Fruit fly (Drosophila melanogaster) whole organism, embryonic: ENCODE data around the gene CG42488.

Source experiments
- ATbp ChIP-seq: fragments of 200-800 bp; sonication (Bioruptor generic); optimal IDR thresholded peaks from 2 replicates; lab custom pipeline; 2017; ENCODE audit warnings: missing biosample characterization, mild to moderate bottlenecking, missing genetic modification characterization, missing genetic modification reagents
- Blimp-1 ChIP-seq: fragments of 200-800 bp; sonication (Bioruptor generic); optimal IDR thresholded peaks from 3 replicates; lab custom pipeline; 2018; ENCODE audit warnings: missing biosample characterization, missing genetic modification characterization, mild to moderate bottlenecking, moderate library complexity, missing genetic modification reagents
- CG1024 ChIP-seq: fragments of 200-800 bp; sonication (Bioruptor generic); IDR thresholded peaks from 2 replicates; pipeline ENCODE4 v1.3.6; 2022; ENCODE audit warnings: missing biosample characterization, missing genetic modification characterization
- CG10431 ChIP-seq: fragments of 200-800 bp; sonication (Bioruptor generic); optimal IDR thresholded peaks from 3 replicates; lab custom pipeline; 2018; ENCODE audit warnings: missing biosample characterization, mild to moderate bottlenecking, missing genetic modification characterization
- CG10959 ChIP-seq: fragments of 200-800 bp; sonication (Bioruptor generic); IDR thresholded peaks from 2 replicates; pipeline ENCODE4 v1.3.6; 2022; ENCODE audit warnings: missing biosample characterization, missing genetic modification characterization
- CG12219 ChIP-seq: fragments of 200-800 bp; sonication (Bioruptor generic); optimal IDR thresholded peaks from 3 replicates; lab custom pipeline; 2018; ENCODE audit warnings: missing biosample characterization, mild to moderate bottlenecking, missing genetic modification characterization
- CG12391 ChIP-seq: fragments of 200-800 bp; sonication (Bioruptor generic); optimal IDR thresholded peaks from 3 replicates; lab custom pipeline; 2018; ENCODE audit warnings: missing biosample characterization, mild to moderate bottlenecking, missing genetic modification characterization, moderate library complexity
- CG1602 ChIP-seq: fragments of 200-800 bp; sonication (Bioruptor generic); optimal IDR thresholded peaks from 3 replicates; lab custom pipeline; 2016; ENCODE audit warnings: missing biosample characterization, missing genetic modification characterization
- CG1603 ChIP-seq: fragments of 200-800 bp; sonication (Bioruptor generic); optimal IDR thresholded peaks from 2 replicates; lab custom pipeline; 2019; ENCODE audit warnings: missing biosample characterization, mild to moderate bottlenecking, missing genetic modification characterization, moderate library complexity
- CG18262 ChIP-seq: fragments of 200-800 bp; optimal IDR thresholded peaks from 3 replicates; lab custom pipeline; 2019; ENCODE audit warnings: missing biosample characterization, mild to moderate bottlenecking, missing genetic modification characterization, moderate library complexity
- CG2199 ChIP-seq: fragments of 200-800 bp; sonication (Bioruptor generic); IDR thresholded peaks from 3 replicates; pipeline ENCODE4 v1.3.6; 2022; ENCODE audit warnings: missing biosample characterization, missing genetic modification characterization
- CG2875 ChIP-seq: fragments of 200-800 bp; sonication (Bioruptor generic); optimal IDR thresholded peaks from 2 replicates; lab custom pipeline; 2017; ENCODE audit warnings: missing biosample characterization, mild to moderate bottlenecking, missing genetic modification characterization, missing genetic modification reagents
- CG4360 ChIP-seq: fragments of 200-800 bp; sonication (Bioruptor generic); IDR thresholded peaks from 2 replicates; pipeline ENCODE4 v1.3.6; 2022; ENCODE audit warnings: missing biosample characterization, missing genetic modification characterization
- CG4707 ChIP-seq: fragments of 200-800 bp; sonication (Bioruptor generic); optimal IDR thresholded peaks from 2 replicates; lab custom pipeline; 2018; ENCODE audit warnings: missing biosample characterization, mild to moderate bottlenecking, missing genetic modification characterization, moderate library complexity
- Eip74EF ChIP-seq, 2 experiments: fragments of 200-800 bp in 1 of 2; fragments of >200 bp in 1 of 2; sonication (Bioruptor generic) in 1 of 2; optimal IDR thresholded peaks; 2 replicates each; lab custom pipeline; 2017 to 2019; ENCODE audit warnings: missing biosample characterization in 2 of 2, missing genetic modification characterization in 2 of 2, mild to moderate bottlenecking in 1 of 2, moderate library complexity in 1 of 2
- Ets65A ChIP-seq: fragments of 200-800 bp; sonication (Bioruptor generic); peaks from one replicate; lab custom pipeline; 2016; ENCODE audit warnings: missing biosample characterization, missing genetic modification characterization
- HLH4C ChIP-seq: fragments of 200-800 bp; sonication (Bioruptor generic); IDR thresholded peaks from 3 replicates; pipeline ENCODE4 v1.3.6; 2022; ENCODE audit warnings: missing biosample characterization, missing genetic modification characterization; ENCODE audit not compliant: partially characterized antibody
- Hand ChIP-seq: fragments of 200-800 bp; sonication (Bioruptor generic); optimal IDR thresholded peaks from 2 replicates; lab custom pipeline; 2017; ENCODE audit warnings: mild to moderate bottlenecking, missing biosample characterization, missing genetic modification reagents, missing genetic modification characterization
- Kr ChIP-seq: fragments of 200-800 bp; sonication (Bioruptor generic); optimal IDR thresholded peaks from 2 replicates; lab custom pipeline; 2017; ENCODE audit warnings: missing biosample characterization, mild to moderate bottlenecking, missing genetic modification characterization
- Mad ChIP-seq: fragments of 200-800 bp; sonication (Bioruptor generic); optimal IDR thresholded peaks from 2 replicates; lab custom pipeline; 2016; ENCODE audit warnings: missing biosample characterization, missing genetic modification characterization
- Max ChIP-seq: fragments of 200-800 bp; sonication (Bioruptor generic); optimal IDR thresholded peaks from 2 replicates; lab custom pipeline; 2016; ENCODE audit warnings: missing biosample characterization, mild to moderate bottlenecking, missing genetic modification characterization
- Med ChIP-seq: fragments of 200-800 bp; sonication (Bioruptor generic); peaks from one replicate; lab custom pipeline; 2016; ENCODE audit warnings: missing biosample characterization, missing genetic modification characterization, mild to moderate bottlenecking, inconsistent platforms, moderate library complexity
- Mes4 ChIP-seq: fragments of 200-800 bp; sonication (Bioruptor generic); optimal IDR thresholded peaks from 2 replicates; lab custom pipeline; 2016; ENCODE audit warnings: missing biosample characterization, missing genetic modification characterization
- Mrtf ChIP-seq: fragments of 200-800 bp; sonication (Bioruptor generic); IDR thresholded peaks from 3 replicates; pipeline ENCODE4 v1.3.6; 2022; ENCODE audit warnings: missing biosample characterization, missing genetic modification characterization
- NFAT ChIP-seq: fragments of 200-800 bp; sonication (Bioruptor generic); IDR thresholded peaks from 2 replicates; pipeline ENCODE4 v1.3.6; 2022; ENCODE audit warnings: missing biosample characterization, missing genetic modification characterization
- Rfx ChIP-seq: fragments of 200-800 bp; sonication (Bioruptor generic); IDR thresholded peaks from 2 replicates; pipeline ENCODE4 v1.3.6; 2022; ENCODE audit warnings: missing biosample characterization, missing genetic modification characterization
- Sox102F ChIP-seq: fragments of 200-800 bp; sonication (Bioruptor generic); optimal IDR thresholded peaks from 2 replicates; lab custom pipeline; 2018; ENCODE audit warnings: missing biosample characterization, mild to moderate bottlenecking, missing genetic modification characterization, moderate library complexity
- TFAM ChIP-seq: fragments of 200-800 bp; sonication (Bioruptor generic); optimal IDR thresholded peaks from 2 replicates; lab custom pipeline; 2017; ENCODE audit warnings: missing biosample characterization, missing genetic modification characterization, inconsistent platforms
- Vsx1 ChIP-seq: fragments of 200-800 bp; sonication (Bioruptor generic); optimal IDR thresholded peaks from 2 replicates; lab custom pipeline; 2017; ENCODE audit warnings: missing biosample characterization, mild to moderate bottlenecking, missing genetic modification characterization, missing genetic modification reagents
- dmrt11E ChIP-seq: fragments of 200-800 bp; sonication (Bioruptor generic); optimal IDR thresholded peaks from 3 replicates; lab custom pipeline; 2018; ENCODE audit warnings: missing biosample characterization, mild to moderate bottlenecking, missing genetic modification characterization, moderate library complexity
- fd96Cb ChIP-seq: fragments of 200-800 bp; sonication (Bioruptor generic); optimal IDR thresholded peaks from 2 replicates; lab custom pipeline; 2018; ENCODE audit warnings: missing biosample characterization, mild to moderate bottlenecking, missing genetic modification characterization, moderate library complexity
- gem ChIP-seq: fragments of 200-800 bp; sonication (Bioruptor generic); optimal IDR thresholded peaks from 2 replicates; lab custom pipeline; 2019; ENCODE audit warnings: missing biosample characterization, mild to moderate bottlenecking, missing genetic modification characterization, moderate library complexity
- knrl ChIP-seq: fragments of 200-800 bp; sonication (Bioruptor generic); IDR thresholded peaks from 3 replicates; pipeline ENCODE4 v1.3.6; 2022; ENCODE audit warnings: missing biosample characterization, missing genetic modification characterization; ENCODE audit not compliant: partially characterized antibody
- lab ChIP-seq: fragments of 200-800 bp; sonication (Bioruptor generic); optimal IDR thresholded peaks from 3 replicates; lab custom pipeline; 2017; ENCODE audit warnings: missing biosample characterization, missing genetic modification characterization, mild to moderate bottlenecking, moderate library complexity, missing genetic modification reagents
- pan ChIP-seq, 4 experiments: fragments of >200 bp in 3 of 4; fragments of 200-800 bp in 1 of 4; sonication (Bioruptor generic) in 1 of 4; optimal IDR thresholded peaks in 3 of 4; IDR thresholded peaks in 1 of 4; 2 replicates each; pipeline versions ENCODE4 v1.3.6 to Lab custom; 2017 to 2022; ENCODE audit warnings: missing biosample characterization in 2 of 4, missing genetic modification characterization in 2 of 4, mixed read lengths in 1 of 4
- phol ChIP-seq: fragments of 200-800 bp; sonication (Bioruptor generic); optimal IDR thresholded peaks from 3 replicates; lab custom pipeline; 2018; ENCODE audit warnings: missing biosample characterization, mild to moderate bottlenecking, missing genetic modification characterization, moderate library complexity
- scrt ChIP-seq: fragments of 200-800 bp; sonication (Bioruptor generic); optimal IDR thresholded peaks from 2 replicates; lab custom pipeline; 2018; ENCODE audit warnings: missing biosample characterization, mild to moderate bottlenecking, missing genetic modification characterization, moderate library complexity
- sens ChIP-seq: fragments of 200-800 bp; sonication (Bioruptor generic); peaks from one replicate; lab custom pipeline; 2016; ENCODE audit warnings: missing biosample characterization, missing genetic modification characterization
- slbo ChIP-seq: fragments of 200-800 bp; sonication (Bioruptor generic); IDR thresholded peaks from 2 replicates; pipeline ENCODE4 v1.3.6; 2022; ENCODE audit warnings: missing biosample characterization, missing genetic modification characterization
- sob ChIP-seq: fragments of 200-800 bp; sonication (Bioruptor generic); IDR thresholded peaks from 2 replicates; pipeline ENCODE4 v1.3.6; 2022; ENCODE audit warnings: missing biosample characterization, missing genetic modification characterization
- stwl ChIP-seq: fragments of 200-800 bp; sonication (Bioruptor generic); optimal IDR thresholded peaks from 3 replicates; lab custom pipeline; 2018; ENCODE audit warnings: missing biosample characterization, mild to moderate bottlenecking, missing genetic modification characterization, moderate library complexity
- toy ChIP-seq: fragments of 200-800 bp; sonication (Bioruptor generic); IDR thresholded peaks from 2 replicates; pipeline ENCODE4 v1.3.6; 2022; ENCODE audit warnings: missing biosample characterization, missing genetic modification characterization
- trem ChIP-seq: fragments of 200-800 bp; optimal IDR thresholded peaks from 3 replicates; lab custom pipeline; 2019; ENCODE audit warnings: missing biosample characterization, mild to moderate bottlenecking, missing genetic modification characterization, moderate library complexity
- unpg ChIP-seq: fragments of 200-800 bp; sonication (Bioruptor generic); optimal IDR thresholded peaks from 3 replicates; lab custom pipeline; 2018; ENCODE audit warnings: missing biosample characterization, mild to moderate bottlenecking, missing genetic modification characterization, moderate library complexity
- zf30C ChIP-seq: fragments of 200-800 bp; sonication (Bioruptor generic); optimal IDR thresholded peaks from 3 replicates; lab custom pipeline; 2018; ENCODE audit warnings: missing biosample characterization, mild to moderate bottlenecking, missing genetic modification characterization

The CG42488 gene

dm6 chr3R:25445546-25446400 is 37.1 kb upstream of the CG42488 start (continued):
- TF ChIP-seq phol: peak; percentile 84
- TF ChIP-seq CG10431 (GFP tag; lab: Kevin White, UChicago): peak; percentile 29
- peak; percentile 84 for TF ChIP-seq fd96Cb (tag; lab: Kevin White, UChicago)
- TF ChIP-seq Kr (GFP tag; lab: Kevin White, UChicago): no peak
- TF ChIP-seq trem: peak; percentile 77
- TF ChIP-seq CG1024: peak; percentile 47
- peak; percentile 46; the same call in 1 of the 3 replicates for TF ChIP-seq Mrtf
- TF ChIP-seq NFAT (GFP tag; lab: Robert Waterston, UW): no peak
- peak; percentile 89 for TF ChIP-seq CG18262 (tag; lab: Kevin White, UChicago)
- TF ChIP-seq CG1602 (GFP tag; lab: Kevin White, UChicago): peak; percentile 73
- TF ChIP-seq unpg: peak; percentile 86
- peak; percentile 57 for TF ChIP-seq Mes4
- TF ChIP-seq pan (optimal IDR thresholded peaks at IDR 0.05; lab: Kevin White, UChicago): no peak
- peak in 1 of 2 experiments; percentile 65 for TF ChIP-seq pan (GFP tag; optimal IDR thresholded peaks at IDR 0.05 in 1 of 2, IDR thresholded peaks at IDR 0.05 in 1 of 2)
- TF ChIP-seq Eip74EF (GFP tag; optimal IDR thresholded peaks at IDR 0.05; lab: Kevin White, UChicago): peak in 1 of 2 experiments; percentile 44
- TF ChIP-seq CG12219 (GFP tag; lab: Kevin White, UChicago): peak; percentile 59
- peak; percentile 93 for TF ChIP-seq dmrt11E (tag; lab: Kevin White, UChicago)
- TF ChIP-seq CG2875 (GFP tag; lab: Kevin White, UChicago): peak; percentile 84
- peak; percentile 39 for TF ChIP-seq Mad (GFP tag; lab: Kevin White, UChicago)
- TF ChIP-seq ATbp (GFP tag; lab: Kevin White, UChicago): peak; percentile 83
- peak; percentile 34; the same call in 1 of the 2 replicates for TF ChIP-seq slbo (GFP tag; lab: Robert Waterston, UW)
- 0 out of 3 replicates have a peak, but pooled peaks have one; percentile 41 for TF ChIP-seq knrl (GFP tag; lab: Robert Waterston, UW)
- no peak for TF ChIP-seq sob (GFP tag; lab: Robert Waterston, UW)
- 0 out of 3 replicates have a peak, but pooled peaks have one; percentile 50 for TF ChIP-seq HLH4C (GFP tag; lab: Robert Waterston, UW)
- no peak for TF ChIP-seq TFAM (GFP tag; lab: Kevin White, UChicago)
- no peak for TF ChIP-seq toy (GFP tag; lab: Robert Waterston, UW)

- peak; percentile 33 for TF ChIP-seq Sox102F (GFP tag; lab: Kevin White, UChicago)
- 0 out of 3 replicates have a peak, but pooled peaks have one; percentile 67 for TF ChIP-seq CG2199 (GFP tag; lab: Robert Waterston, UW)
- peak; percentile 6 for TF ChIP-seq gem (tag; lab: Kevin White, UChicago)
- no peak for TF ChIP-seq Hand (GFP tag; lab: Kevin White, UChicago)
- TF ChIP-seq CG12391: peak; percentile 10
- no peak for TF ChIP-seq Vsx1 (GFP tag; lab: Kevin White, UChicago)
- TF ChIP-seq zf30C (GFP tag; lab: Kevin White, UChicago): peak; percentile 19
- peak; percentile 0 for TF ChIP-seq stwl (tag; lab: Kevin White, UChicago)
- no peak for TF ChIP-seq scrt (GFP tag; lab: Kevin White, UChicago)
- no peak for TF ChIP-seq Rfx (GFP tag; lab: Robert Waterston, UW)
- peak; percentile 72 for TF ChIP-seq Med (GFP tag; lab: Kevin White, UChicago)
- TF ChIP-seq Max (GFP tag; lab: Kevin White, UChicago): no peak
- TF ChIP-seq CG10959 (GFP tag; lab: Robert Waterston, UW): 0 out of 2 replicates have a peak, but pooled peaks have one; percentile 1
- peak; percentile 15 for TF ChIP-seq CG1603 (tag; lab: Kevin White, UChicago)
- peak; percentile 14 for TF ChIP-seq sens
- TF ChIP-seq Blimp-1 (GFP tag; lab: Kevin White, UChicago): peak; percentile 92
- TF ChIP-seq Kr (GFP tag; lab: Kevin White, UChicago): peak; percentile 81
- no peak for TF ChIP-seq CG4707 (GFP tag; lab: Kevin White, UChicago)
- no peak for TF ChIP-seq lab
- peak; percentile 76 for TF ChIP-seq CG4360
- TF ChIP-seq Ets65A (GFP tag; lab: Kevin White, UChicago): peak; percentile 64
These were observed 36.2 kb upstream of the CG42488 start for dm6 chr3R:25446482-25447300.
